Worm (Caenorhabditis elegans): ENCODE data around the gene pbs-1.

Gene pbs-1

DNA sequence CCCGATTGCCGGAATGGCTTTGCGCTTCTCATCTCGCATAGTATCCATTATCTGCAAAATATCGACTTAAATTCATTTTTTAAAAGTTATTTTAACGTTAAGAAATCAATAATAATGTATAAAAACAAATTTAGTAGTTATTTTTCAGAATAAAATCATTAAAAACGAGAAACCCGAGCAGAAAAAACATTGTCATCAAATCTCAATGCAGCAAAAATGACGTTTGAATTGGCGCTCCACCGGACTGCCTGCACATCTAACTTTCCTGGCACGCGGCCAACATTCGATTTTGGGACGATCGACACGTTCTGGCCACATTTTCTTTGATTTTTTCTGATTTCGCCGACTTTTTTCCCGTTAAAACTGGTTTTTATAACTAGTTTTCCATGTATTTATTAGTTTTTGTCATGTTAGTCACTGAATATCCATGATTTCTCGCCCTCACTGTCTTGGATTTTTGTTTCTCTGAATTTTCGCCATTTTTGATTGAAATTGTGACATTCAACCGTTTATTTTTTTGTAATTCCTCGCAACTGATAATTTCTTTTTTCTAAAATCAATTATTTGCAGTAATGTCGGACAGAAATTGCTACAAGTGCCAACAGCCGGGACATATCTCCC is at the start of gene pbs-1, which contains the start of gene K08D12.3:
Gene pbs-1 (minus strand): TSS at position 51 of the 621 bp plus-strand sequence.
Gene K08D12.3 (plus strand): TSS at position 571 of the 621 bp plus-strand sequence.
- TF ChIP-seq W03F9.2 (tag; optimal IDR thresholded peaks at IDR 0.05), result peak; percentile 86
- no peak for TF ChIP-seq dao-5 (tag; optimal IDR thresholded peaks at IDR 0.05)
- TF ChIP-seq him-1 (tag; optimal IDR thresholded peaks at IDR 0.05), result no peak

DNA sequence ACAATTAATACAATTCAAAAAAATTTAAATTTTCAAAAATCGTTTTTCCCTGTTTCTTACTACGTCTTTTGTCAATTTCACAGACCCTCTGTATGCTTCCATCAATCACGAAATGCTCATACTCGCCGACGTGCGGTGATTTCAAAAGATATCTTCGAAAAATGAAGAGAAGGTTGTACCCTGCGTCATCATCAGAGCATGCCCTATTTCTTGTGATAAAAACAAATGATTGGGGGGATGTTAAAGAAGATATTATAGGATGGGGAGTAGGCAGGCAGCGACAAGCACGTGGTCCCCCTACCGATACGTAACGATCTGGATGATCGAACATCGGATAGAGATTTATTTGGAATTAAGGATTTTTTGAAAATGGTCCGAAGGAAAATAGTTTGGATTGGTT is 49.0 kb upstream of the pbs-1 start:
- TF ChIP-seq him-1 (tag; optimal IDR thresholded peaks at IDR 0.05) (no peak), W03F9.2 (tag; optimal IDR thresholded peaks at IDR 0.05) (no peak)

DNA sequence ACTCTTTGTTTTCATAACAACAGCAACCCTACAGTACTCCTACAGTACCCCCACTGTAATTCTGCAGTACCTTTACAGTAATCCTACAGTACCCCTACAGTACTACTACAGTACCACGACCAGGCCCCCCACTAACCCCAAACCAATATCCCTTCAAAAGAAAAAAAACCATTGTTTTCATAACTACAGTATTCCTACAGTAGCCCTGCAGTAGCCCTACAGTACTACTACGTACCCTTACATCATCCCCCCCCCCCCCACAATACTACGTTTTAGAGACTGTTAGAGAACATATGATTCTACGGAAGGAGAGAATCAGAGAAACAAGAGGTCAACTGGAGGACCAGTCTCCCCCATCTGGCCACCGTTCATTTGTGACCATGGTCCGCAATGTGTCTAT is 43.9 kb upstream of the pbs-1 start, which contains the start of gene Y41D4A.3:
Gene Y41D4A.3 (plus strand): TSS at position 301 of the 400 bp plus-strand sequence.
- TF ChIP-seq him-1 (tag; optimal IDR thresholded peaks at IDR 0.05) (no peak), dao-5 (tag; optimal IDR thresholded peaks at IDR 0.05) (no peak), W03F9.2 (tag; optimal IDR thresholded peaks at IDR 0.05) (no peak)

DNA sequence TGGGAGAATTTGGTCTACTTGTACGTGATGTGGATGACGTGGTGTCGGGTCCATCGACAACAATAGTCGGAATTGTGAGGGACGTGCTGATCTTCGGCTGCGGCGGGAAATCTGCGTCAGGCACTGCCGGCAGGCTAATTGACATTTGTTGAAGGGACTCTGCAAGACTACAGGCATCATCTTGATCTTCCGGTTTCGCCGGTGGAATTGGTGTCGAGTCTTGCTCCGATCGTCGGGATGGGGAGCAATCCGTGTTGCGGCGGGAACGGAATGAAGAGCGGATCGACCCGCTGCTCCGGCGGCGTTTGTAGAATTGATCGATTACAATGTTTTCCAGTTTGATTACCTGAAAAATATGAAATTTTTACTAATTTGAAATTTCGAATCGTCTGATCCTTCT is 42.9 kb upstream of the pbs-1 start:
- TF ChIP-seq W03F9.2 (tag; optimal IDR thresholded peaks at IDR 0.05), result no peak
- TF ChIP-seq him-1 (tag; optimal IDR thresholded peaks at IDR 0.05), result no peak
- TF ChIP-seq dao-5 (tag; optimal IDR thresholded peaks at IDR 0.05), result no peak

DNA sequence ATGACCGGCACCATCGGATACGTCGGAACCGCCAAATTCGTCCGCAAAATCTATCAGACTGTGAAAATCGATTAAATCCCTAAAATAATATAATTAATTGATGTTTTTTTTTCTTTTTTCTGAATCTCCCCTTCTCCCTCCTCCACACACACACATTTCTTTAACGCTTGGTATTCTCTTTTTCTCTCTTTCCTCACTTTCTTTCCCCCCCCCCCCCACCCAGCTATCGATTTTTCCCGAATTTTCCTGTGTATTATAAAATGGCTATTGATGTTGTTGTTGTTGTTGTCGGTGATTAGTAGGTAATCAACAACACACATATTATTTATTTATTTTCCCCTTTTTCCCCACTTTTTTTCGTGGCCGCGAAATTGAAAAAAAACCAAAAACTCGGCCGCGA is 41.7 kb upstream of the pbs-1 start:
- TF ChIP-seq him-1 (tag; optimal IDR thresholded peaks at IDR 0.05), result no peak
- TF ChIP-seq dao-5 (tag; optimal IDR thresholded peaks at IDR 0.05), result no peak
- no peak for TF ChIP-seq W03F9.2 (tag; optimal IDR thresholded peaks at IDR 0.05)

DNA sequence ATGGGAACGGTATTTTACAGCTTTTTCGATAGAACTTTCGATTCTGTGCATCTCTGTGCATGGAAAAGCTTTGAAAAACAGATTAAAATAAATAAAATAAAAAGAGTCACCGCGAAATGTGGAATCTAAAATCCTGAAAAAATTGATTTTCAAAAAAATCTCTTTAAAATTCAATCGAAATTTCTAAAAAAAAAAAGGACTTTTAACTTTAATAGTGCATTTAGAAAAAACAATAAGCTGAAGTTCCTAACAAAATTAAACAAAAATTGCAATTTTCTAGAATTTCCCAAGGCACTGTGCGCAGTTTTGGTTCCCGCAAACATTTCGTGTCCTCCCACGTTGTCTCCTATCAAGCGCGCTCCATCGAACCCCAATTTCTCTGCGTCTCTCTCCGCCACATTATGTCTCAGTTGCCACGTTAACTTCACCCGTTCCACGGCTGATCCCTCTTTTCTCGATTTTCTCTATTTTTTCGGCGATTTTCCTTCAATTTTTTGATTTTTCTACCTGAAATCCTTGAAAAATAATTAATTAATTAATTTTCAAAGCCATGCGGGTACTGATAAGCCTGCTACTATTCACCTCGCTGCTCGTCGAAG is 36.0 kb upstream of the pbs-1 start, which contains the start of the genes Y41D4A.6 and Y41D4A.4:
Gene Y41D4A.6 (minus strand): TSS at position 51 of the 599 bp plus-strand sequence.
Gene Y41D4A.4 (plus strand): TSS at position 549 of the 599 bp plus-strand sequence.
- TF ChIP-seq W03F9.2 (tag; optimal IDR thresholded peaks at IDR 0.05) (peak; percentile 82), him-1 (tag; optimal IDR thresholded peaks at IDR 0.05) (peak; percentile 76), dao-5 (tag; optimal IDR thresholded peaks at IDR 0.05) (no peak)

DNA sequence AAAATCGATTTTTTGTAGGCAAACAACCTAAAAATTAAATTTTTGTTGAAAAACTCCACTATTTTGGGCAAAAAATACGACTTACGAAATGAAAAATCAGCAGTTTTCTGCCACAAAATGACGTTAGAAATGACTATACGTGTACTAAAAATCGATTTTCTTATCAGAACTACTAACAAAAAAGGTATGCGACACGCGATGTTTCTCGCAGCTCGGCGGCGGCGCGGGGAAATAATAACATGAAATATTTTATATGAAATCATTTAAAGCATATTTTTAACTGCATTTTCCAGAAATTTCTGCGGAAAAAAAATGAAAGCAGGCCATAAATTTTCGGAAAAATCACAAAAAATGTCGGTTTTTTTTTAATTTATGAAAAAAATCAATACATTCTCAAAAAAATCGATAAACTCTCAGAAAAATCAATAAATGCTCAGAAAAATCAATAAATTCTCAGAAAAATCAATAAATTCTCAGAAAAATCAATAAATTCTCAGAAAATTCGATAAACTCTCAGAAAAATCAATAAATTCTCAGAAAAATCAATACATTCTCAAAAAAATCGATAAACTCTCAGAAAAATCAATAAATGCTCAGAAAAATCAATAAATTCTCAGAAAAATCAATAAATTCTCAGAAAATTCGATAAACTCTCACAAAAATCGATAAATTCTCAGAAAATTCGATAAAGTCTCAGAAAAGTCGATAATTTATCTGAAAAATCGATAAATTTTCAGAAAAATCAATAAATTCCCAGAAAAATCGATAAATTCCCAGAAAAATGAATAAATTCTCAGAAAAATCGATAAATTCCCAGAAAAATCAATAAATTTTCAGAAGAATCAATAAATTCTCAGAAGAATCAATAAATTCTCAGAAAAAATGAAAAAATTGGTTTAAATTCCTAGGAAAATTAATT is 30.8 kb upstream of the pbs-1 start, which contains the start of gene ptpn-22:
Gene ptpn-22 (minus strand): TSS at position 158 of the 919 bp plus-strand sequence.
- TF ChIP-seq dao-5 (tag; optimal IDR thresholded peaks at IDR 0.05), result no peak
- no peak for TF ChIP-seq W03F9.2 (tag; optimal IDR thresholded peaks at IDR 0.05)
- no peak for TF ChIP-seq him-1 (tag; optimal IDR thresholded peaks at IDR 0.05)

DNA sequence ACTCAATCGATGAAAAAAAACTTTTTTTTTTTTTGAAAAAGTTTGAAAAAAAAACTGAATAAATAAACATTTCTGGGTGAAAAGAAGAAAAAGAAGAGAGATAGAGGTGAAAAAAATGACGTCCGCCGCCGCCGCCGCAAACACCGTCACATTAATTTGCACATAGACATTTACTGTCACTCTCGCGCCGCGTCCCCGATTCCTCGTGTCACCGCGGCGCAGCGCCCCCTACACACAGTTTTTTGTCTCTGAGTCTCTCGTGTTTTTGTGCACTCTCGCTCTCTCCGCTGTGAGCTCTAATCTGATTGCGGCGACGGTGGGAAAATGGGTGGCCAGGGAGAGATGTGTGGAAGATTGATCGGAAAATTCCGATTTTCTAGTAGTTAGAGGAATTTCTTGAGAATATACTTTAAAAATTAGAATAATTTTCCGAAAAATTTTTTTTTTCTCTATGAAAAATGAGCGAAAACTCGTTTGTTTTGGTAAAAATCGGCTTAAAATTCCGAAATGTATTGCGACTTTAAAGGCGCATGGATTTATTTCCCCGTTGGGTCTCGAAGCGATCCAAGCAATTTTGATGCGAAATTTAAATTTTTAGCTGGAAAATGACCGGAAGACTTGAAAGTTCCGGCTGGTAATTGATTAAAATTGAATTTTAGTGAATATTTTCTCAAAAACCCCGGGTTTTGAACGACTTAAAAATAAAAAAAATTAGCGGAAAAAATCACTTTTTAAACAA is 30.0 kb upstream of the pbs-1 start:
- TF ChIP-seq dao-5 (tag; optimal IDR thresholded peaks at IDR 0.05) (no peak), him-1 (tag; optimal IDR thresholded peaks at IDR 0.05) (no peak), W03F9.2 (tag; optimal IDR thresholded peaks at IDR 0.05) (no peak)

DNA sequence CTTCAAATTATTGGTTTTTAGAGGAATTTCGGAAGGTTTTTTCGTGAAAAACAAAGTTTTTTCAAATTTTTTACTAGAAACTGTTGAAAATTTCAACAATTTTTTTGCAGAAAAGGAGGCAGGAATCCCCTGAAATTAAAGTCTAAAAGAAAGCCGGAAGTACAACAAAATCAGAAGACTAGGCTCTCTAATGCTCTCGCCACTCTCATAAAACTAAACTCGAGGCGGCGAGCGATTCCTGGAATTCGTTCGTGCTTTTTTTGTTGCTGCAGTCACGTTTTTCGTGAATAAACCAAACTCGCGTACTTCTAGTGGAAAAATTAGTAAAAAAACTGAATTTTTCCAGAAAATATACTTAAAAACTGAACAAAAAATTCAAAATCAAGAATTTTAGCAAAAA is 29.3 kb upstream of the pbs-1 start:
- TF ChIP-seq him-1 (tag; optimal IDR thresholded peaks at IDR 0.05) (no peak), dao-5 (tag; optimal IDR thresholded peaks at IDR 0.05) (no peak), W03F9.2 (tag; optimal IDR thresholded peaks at IDR 0.05) (no peak)

DNA sequence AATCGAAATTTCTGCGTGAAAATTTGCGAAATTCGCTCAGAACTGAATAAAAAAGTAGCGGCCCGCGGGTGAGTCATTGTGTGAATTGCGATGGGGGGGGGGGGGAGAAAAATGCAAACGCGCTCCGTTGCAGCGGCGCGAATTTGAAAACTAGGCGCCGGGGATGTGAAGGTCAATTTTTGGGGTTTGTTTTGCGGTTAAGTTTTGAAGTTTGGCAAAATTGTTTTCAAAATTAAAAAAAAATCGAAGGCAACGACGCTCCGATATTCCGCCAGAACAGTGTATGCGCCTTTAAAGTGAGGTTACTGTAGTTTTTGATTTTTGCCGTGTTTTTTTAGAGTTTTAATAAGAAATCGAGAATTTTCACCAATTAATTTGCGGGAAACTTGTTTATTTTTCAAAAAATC is 28.8 kb upstream of the pbs-1 start:
- TF ChIP-seq dao-5 (tag; optimal IDR thresholded peaks at IDR 0.05) (no peak), him-1 (tag; optimal IDR thresholded peaks at IDR 0.05) (no peak), W03F9.2 (tag; optimal IDR thresholded peaks at IDR 0.05) (peak; percentile 28)

DNA sequence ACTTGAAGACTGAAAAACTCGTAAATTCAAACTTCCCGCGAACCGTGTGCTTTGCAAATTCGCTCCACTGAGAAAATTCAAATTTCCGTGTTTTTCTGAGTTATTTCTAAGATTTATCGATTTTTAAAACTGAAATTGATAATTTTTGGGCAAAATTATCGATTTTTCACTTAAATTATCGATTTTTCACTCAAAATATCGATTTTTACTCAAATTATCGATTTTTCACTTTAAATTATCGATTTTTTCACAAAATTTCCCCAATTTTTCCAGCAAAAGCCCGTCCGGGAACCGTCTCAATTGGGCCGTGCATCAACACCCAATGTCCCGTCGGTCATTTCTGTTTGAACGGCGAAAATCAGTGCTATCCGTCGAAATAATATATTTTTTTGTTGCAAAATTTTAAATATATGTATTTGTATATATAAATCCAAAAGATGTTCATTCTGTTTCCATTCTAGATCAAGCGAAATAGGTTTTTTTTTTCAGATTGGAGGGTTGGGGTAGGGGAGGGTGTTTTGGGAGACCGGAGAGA is 18.1 kb upstream of the pbs-1 start:
- TF ChIP-seq W03F9.2 (tag; optimal IDR thresholded peaks at IDR 0.05), result no peak
- no peak for TF ChIP-seq him-1 (tag; optimal IDR thresholded peaks at IDR 0.05)
- TF ChIP-seq dao-5 (tag; optimal IDR thresholded peaks at IDR 0.05), result no peak

DNA sequence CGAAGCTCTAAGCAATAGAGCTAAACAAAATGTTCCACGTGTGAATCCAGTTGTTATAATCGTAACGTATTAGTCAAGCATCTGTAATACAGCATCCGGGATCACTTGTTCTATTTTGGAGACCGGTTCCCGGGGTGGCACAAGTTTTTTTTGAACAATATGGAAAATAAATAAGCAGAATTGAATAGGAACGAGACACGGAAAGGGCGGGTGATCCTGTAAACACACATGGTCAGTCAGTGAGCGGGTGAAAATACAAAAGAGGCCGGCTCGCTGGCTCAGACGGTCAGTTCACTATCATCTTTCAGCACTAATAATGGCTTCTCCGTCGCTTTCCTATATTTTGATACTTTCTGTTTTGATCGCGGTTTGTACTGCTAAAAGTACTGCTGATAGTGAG is 16.3 kb upstream of the pbs-1 start, which contains the start of gene K08D12.8:
Gene K08D12.8 (plus strand): TSS at position 301 of the 400 bp plus-strand sequence.
- TF ChIP-seq dao-5 (tag; optimal IDR thresholded peaks at IDR 0.05) (no peak), W03F9.2 (tag; optimal IDR thresholded peaks at IDR 0.05) (no peak), him-1 (tag; optimal IDR thresholded peaks at IDR 0.05) (no peak)

DNA sequence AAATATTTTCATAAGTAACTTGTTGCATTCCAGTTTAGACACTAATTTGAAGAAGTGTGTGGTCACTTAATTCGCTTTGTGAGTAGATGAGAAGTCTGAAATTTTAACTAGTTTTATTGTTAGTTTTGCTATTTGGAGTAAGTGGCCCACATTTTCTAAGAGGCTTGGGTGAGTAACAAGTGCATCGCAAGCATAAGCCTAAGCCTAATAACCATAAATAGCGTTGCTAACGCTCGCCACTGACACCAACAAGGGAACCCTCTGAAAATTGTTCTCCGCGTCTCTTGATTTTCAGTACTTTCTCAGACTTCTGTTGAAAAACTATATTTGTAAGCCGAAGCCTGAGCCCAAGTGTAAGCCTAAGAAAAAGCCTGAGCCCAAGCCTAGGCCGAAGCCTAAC is 14.7 kb upstream of the pbs-1 start, which contains the start of gene epic-3:
Gene epic-3 (minus strand): TSS at position 101 of the 400 bp plus-strand sequence.
- TF ChIP-seq W03F9.2 (tag; optimal IDR thresholded peaks at IDR 0.05) (no peak), him-1 (tag; optimal IDR thresholded peaks at IDR 0.05) (no peak), dao-5 (tag; optimal IDR thresholded peaks at IDR 0.05) (no peak)

Data from whole organism, L4/young adult.